Fruit fly (Drosophila melanogaster) whole organism, pupa: ENCODE results near the gene Usp1.

Source experiments
- CG10348 ChIP-seq: fragments of 200-800 bp; sonication (Bioruptor generic); IDR thresholded peaks from 2 replicates; pipeline ENCODE4 v1.3.6; 2022; ENCODE audit warnings: missing biosample characterization, missing genetic modification characterization
- CG9948 ChIP-seq: fragments of 200-800 bp; sonication (Bioruptor generic); optimal IDR thresholded peaks from 2 replicates; lab custom pipeline; 2018; ENCODE audit warnings: missing biosample characterization, mild to moderate bottlenecking, missing genetic modification characterization, moderate library complexity
- D1 ChIP-seq: fragments of 200-800 bp; sonication (Bioruptor generic); optimal IDR thresholded peaks from 2 replicates; lab custom pipeline; 2018; ENCODE audit warnings: missing biosample characterization, mild to moderate bottlenecking, missing genetic modification characterization, moderate library complexity
- rn ChIP-seq: fragments of 200-800 bp; sonication (Bioruptor generic); IDR thresholded peaks from 2 replicates; pipeline ENCODE4 v1.3.6; 2022; ENCODE audit warnings: missing biosample characterization, missing genetic modification characterization

dm6 chr3R:29254383-29254782 is 25.4 kb downstream of the Usp1 start:
- peak; percentile 66 for TF ChIP-seq D1 (tag; lab: Kevin White, UChicago)
- no peak for TF ChIP-seq CG10348
- peak; percentile 73 for TF ChIP-seq CG9948
- TF ChIP-seq rn (GFP tag; lab: Robert Waterston, UW), result 0 out of 2 replicates have a peak, but pooled peaks have one; percentile 16
